Worm (Caenorhabditis elegans): ENCODE results near the gene blos-1.
A peak's percentile ranks its signal among the peaks of the same experiment; 100 is the strongest.

DNA sequence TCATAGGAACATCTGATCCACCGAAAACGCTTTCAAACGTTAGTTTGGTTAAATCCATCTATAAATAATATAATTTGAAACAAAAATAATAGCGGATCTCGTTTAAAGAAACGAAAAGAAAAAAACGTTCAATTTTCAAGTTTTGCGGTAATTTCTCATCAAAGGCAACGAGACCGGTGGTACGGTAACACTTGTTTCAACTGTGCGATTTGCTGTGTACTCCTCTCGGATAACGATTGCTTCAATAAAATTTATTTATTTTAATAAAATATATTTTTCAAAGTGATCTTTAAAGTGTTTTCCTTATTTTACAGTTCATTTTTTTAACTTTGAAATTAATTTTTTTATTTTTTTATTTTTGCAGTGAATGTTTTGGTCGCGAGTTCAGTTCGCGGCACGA is 6.8 kb upstream of the blos-1 start, which contains the start of the genes rde-4 and cox-14:
- TF ChIP-seq pha-4 (tag; optimal IDR thresholded peaks at IDR 0.05) (peak; percentile 32), snpc-1.1 (tag; optimal IDR thresholded peaks at IDR 0.05; ENCODE audit: insufficient read depth) (no peak), unc-62 (GFP tag; optimal IDR thresholded peaks at IDR 0.05) (no peak), Y53G8AR.9 (GFP tag; conservative IDR thresholded peaks at IDR 0.05) (no peak), tlf-1 (GFP tag; optimal IDR thresholded peaks at IDR 0.05) (no peak), madf-8 (GFP tag; conservative IDR thresholded peaks at IDR 0.05) (no peak), nhr-80 (tag; optimal IDR thresholded peaks at IDR 0.05) (no peak), akir-1 (GFP tag; optimal IDR thresholded peaks at IDR 0.05) (no peak), let-526 (GFP tag; IDR thresholded peaks at IDR 0.05) (no peak), tbx-9 (tag; optimal IDR thresholded peaks at IDR 0.05; ENCODE audit: borderline replicate concordance) (no peak), die-1 (tag; optimal IDR thresholded peaks at IDR 0.05) (no peak), snpc-4 (GFP tag; optimal IDR thresholded peaks at IDR 0.05) (peak; percentile 29), snpc-4 (tag; optimal IDR thresholded peaks at IDR 0.05) (peak in 1 of 4 experiments; percentile 9)

Measured in whole organism, young adult.